Worm (Caenorhabditis elegans) whole organism, L1 larva: ENCODE results near the gene dao-6.
A peak's percentile ranks its signal among the peaks of the same experiment; 100 is the strongest.

Experiments
- C04F5.9 ChIP-seq: sonication (generic microtip); optimal IDR thresholded peaks from 2 replicates; lab custom pipeline; 2016; ENCODE audit warnings: missing genetic modification characterization, missing compliant biosample characterization
- C16A3.4 ChIP-seq: fragments of 150-350 bp; optimal IDR thresholded peaks from 2 replicates; lab custom pipeline; 2014; ENCODE audit warnings: missing biosample characterization, missing genetic modification characterization
- F16B12.6 ChIP-seq: fragments of 150-350 bp; optimal IDR thresholded peaks from 2 replicates; lab custom pipeline; 2014; ENCODE audit warnings: missing biosample characterization, missing genetic modification characterization
- Y116A8C.19 ChIP-seq: sonication (generic microtip); optimal IDR thresholded peaks from 2 replicates; lab custom pipeline; 2016; ENCODE audit warnings: missing compliant biosample characterization, missing genetic modification characterization, borderline replicate concordance
- alr-1 ChIP-seq: fragments of 200-800 bp; sonication (Bioruptor generic); optimal IDR thresholded peaks from 2 replicates; lab custom pipeline; 2018; ENCODE audit warnings: borderline replicate concordance, mild to moderate bottlenecking, missing genetic modification characterization, missing compliant biosample characterization
- aly-2 ChIP-seq: fragments of 150-350 bp; optimal IDR thresholded peaks from 2 replicates; lab custom pipeline; 2014; ENCODE audit warnings: missing biosample characterization, missing genetic modification characterization
- ceh-8 ChIP-seq: fragments of 200-800 bp; sonication (Bioruptor generic); optimal IDR thresholded peaks from 2 replicates; lab custom pipeline; 2018; ENCODE audit warnings: mild to moderate bottlenecking, missing genetic modification characterization, moderate library complexity, missing compliant biosample characterization
- ceh-88 ChIP-seq: fragments of 200-800 bp; sonication (Bioruptor generic); IDR thresholded peaks from 2 replicates; pipeline ENCODE4 v1.3.6; 2022; ENCODE audit warnings: missing genetic modification characterization, missing compliant biosample characterization
- ces-1 ChIP-seq: fragments of 150-350 bp; optimal IDR thresholded peaks from 2 replicates; lab custom pipeline; 2014; ENCODE audit warnings: missing biosample characterization, missing genetic modification reagents, missing genetic modification characterization
- dpl-1 ChIP-seq, 3 experiments: fragments of 150-350 bp in 2 of 3; sonication (generic microtip) in 1 of 3; optimal IDR thresholded peaks; 2 replicates each; lab custom pipeline; 2014 to 2017; ENCODE audit warnings: missing biosample characterization in 3 of 3, missing genetic modification characterization in 3 of 3, missing genetic modification reagents in 3 of 3
- efl-1 ChIP-seq, 4 experiments: fragments of 150-350 bp; optimal IDR thresholded peaks in 3 of 4; peaks in 1 of 4; 1 replicate in 1 of 4; 2 replicates in 3 of 4; lab custom pipeline; 2014; ENCODE audit warnings: missing biosample characterization in 2 of 4, missing genetic modification characterization in 2 of 4, missing genetic modification reagents in 2 of 4
- egl-13 ChIP-seq: sonication (generic microtip); optimal IDR thresholded peaks from 2 replicates; lab custom pipeline; 2016; ENCODE audit warnings: missing genotype, missing genetic modification reagents, missing genetic modification characterization, missing compliant biosample characterization
- egl-27 ChIP-seq, 2 experiments: fragments of 150-350 bp in 1 of 2; sonication (generic microtip); optimal IDR thresholded peaks; 3 replicates each; lab custom pipeline; 2017 to 2018; ENCODE audit warnings: missing biosample characterization in 2 of 2, missing genetic modification characterization in 2 of 2, missing genetic modification reagents in 2 of 2
- elt-3 ChIP-seq, 6 experiments: fragments of 150-350 bp in 1 of 6; sonication (generic microtip); optimal IDR thresholded peaks; 2 replicates each; lab custom pipeline; 2017 to 2018; ENCODE audit warnings: missing biosample characterization in 6 of 6, missing genetic modification characterization in 6 of 6, inconsistent platforms in 1 of 6
- ets-5 ChIP-seq: fragments of 200-800 bp; sonication (Bioruptor generic); IDR thresholded peaks from 2 replicates; pipeline ENCODE4 v1.3.6; 2022; ENCODE audit warnings: missing genetic modification characterization, missing compliant biosample characterization
- fkh-4 ChIP-seq: sonication (generic microtip); optimal IDR thresholded peaks from 2 replicates; lab custom pipeline; 2016; ENCODE audit warnings: missing compliant biosample characterization, missing genetic modification characterization, borderline replicate concordance
- hlh-17 ChIP-seq: fragments of 200-800 bp; sonication (Bioruptor generic); optimal IDR thresholded peaks from 2 replicates; lab custom pipeline; 2018; ENCODE audit warnings: missing genetic modification characterization, mild to moderate bottlenecking, missing compliant biosample characterization, moderate library complexity, borderline replicate concordance
- hlh-4 ChIP-seq: sonication (generic microtip); optimal IDR thresholded peaks from 2 replicates; lab custom pipeline; 2016; ENCODE audit warnings: mild to moderate bottlenecking, missing genetic modification characterization, missing compliant biosample characterization
- lin-13 ChIP-seq: fragments of 150-350 bp; optimal IDR thresholded peaks from 2 replicates; lab custom pipeline; 2014; ENCODE audit warnings: missing biosample characterization, missing genetic modification reagents, missing genetic modification characterization
- lin-14 ChIP-seq: fragments of 200-800 bp; sonication (Bioruptor generic); optimal IDR thresholded peaks from 2 replicates; lab custom pipeline; 2018; ENCODE audit warnings: mild to moderate bottlenecking, missing genetic modification characterization, moderate library complexity, missing compliant biosample characterization
- lin-39 ChIP-seq: fragments of 150-350 bp; optimal IDR thresholded peaks from 2 replicates; lab custom pipeline; 2014; ENCODE audit warnings: missing biosample characterization, missing genetic modification reagents, missing genetic modification characterization
- lsy-2 ChIP-seq, 2 experiments: fragments of 150-350 bp; optimal IDR thresholded peaks; 2 replicates each; lab custom pipeline; 2014; ENCODE audit warnings: missing biosample characterization in 2 of 2, missing genetic modification characterization in 2 of 2
- mab-9 ChIP-seq: fragments of 200-800 bp; sonication (Bioruptor generic); IDR thresholded peaks from 2 replicates; pipeline ENCODE4 v1.3.6; 2022; ENCODE audit warnings: missing genetic modification reagents, missing genetic modification characterization, missing compliant biosample characterization
- mdl-1 ChIP-seq, 2 experiments: fragments of 150-350 bp; optimal IDR thresholded peaks; 2 replicates each; lab custom pipeline; 2014 to 2017; ENCODE audit warnings: missing biosample characterization in 2 of 2, missing genetic modification characterization in 2 of 2, inconsistent platforms in 1 of 2
- mep-1 ChIP-seq: fragments of 150-350 bp; optimal IDR thresholded peaks from 2 replicates; lab custom pipeline; 2014; ENCODE audit warnings: missing biosample characterization, missing genetic modification characterization
- nhr-11 ChIP-seq: fragments of 150-350 bp; optimal IDR thresholded peaks from 2 replicates; lab custom pipeline; 2014; ENCODE audit warnings: missing biosample characterization, missing genetic modification characterization
- nhr-12 ChIP-seq: sonication (generic microtip); optimal IDR thresholded peaks from 2 replicates; lab custom pipeline; 2017; ENCODE audit warnings: missing biosample characterization, missing genetic modification characterization
- nhr-19 ChIP-seq: fragments of 200-800 bp; sonication (Bioruptor generic); conservative IDR thresholded peaks from 2 replicates; pipeline ENCODE4 v1.3.6; 2022; ENCODE audit warnings: missing genetic modification characterization, missing compliant biosample characterization
- nhr-20 ChIP-seq: sonication (generic microtip); optimal IDR thresholded peaks from 2 replicates; lab custom pipeline; 2016; ENCODE audit warnings: mild to moderate bottlenecking, missing genetic modification characterization, missing compliant biosample characterization
- nhr-237 ChIP-seq: fragments of 150-350 bp; optimal IDR thresholded peaks from 2 replicates; lab custom pipeline; 2014; ENCODE audit warnings: missing biosample characterization, missing genetic modification characterization
- nhr-28 ChIP-seq: fragments of 150-350 bp; optimal IDR thresholded peaks from 2 replicates; lab custom pipeline; 2014; ENCODE audit warnings: missing biosample characterization, missing genetic modification characterization
- nhr-47 ChIP-seq: sonication (generic microtip); optimal IDR thresholded peaks from 2 replicates; lab custom pipeline; 2016; ENCODE audit warnings: mild to moderate bottlenecking, missing genetic modification characterization, moderate library complexity, missing compliant biosample characterization
- nhr-71 ChIP-seq: sonication (generic microtip); optimal IDR thresholded peaks from 2 replicates; lab custom pipeline; 2016; ENCODE audit warnings: mild to moderate bottlenecking, missing genetic modification characterization, moderate library complexity, missing compliant biosample characterization
- nhr-85 ChIP-seq: sonication (generic microtip); peaks from one replicate; lab custom pipeline; 2016; ENCODE audit warnings: missing genetic modification characterization, inconsistent platforms, missing compliant biosample characterization
- nhr-90 ChIP-seq: sonication (generic microtip); optimal IDR thresholded peaks from 2 replicates; lab custom pipeline; 2016; ENCODE audit warnings: mild to moderate bottlenecking, missing genetic modification characterization, missing compliant biosample characterization; ENCODE audit not compliant: poor library complexity
- pag-3 ChIP-seq: sonication (generic microtip); optimal IDR thresholded peaks from 2 replicates; lab custom pipeline; 2017; ENCODE audit warnings: missing genetic modification characterization, mild to moderate bottlenecking, missing compliant biosample characterization, antibody characterized with exemption, borderline replicate concordance; ENCODE audit not compliant: insufficient read depth
- pax-3 ChIP-seq: fragments of 200-800 bp; sonication (Bioruptor generic); optimal IDR thresholded peaks from 2 replicates; lab custom pipeline; 2018; ENCODE audit warnings: mild to moderate bottlenecking, missing genetic modification characterization, moderate library complexity, missing compliant biosample characterization
- skn-1 ChIP-seq: fragments of 150-350 bp; optimal IDR thresholded peaks from 2 replicates; lab custom pipeline; 2014; ENCODE audit warnings: missing biosample characterization, missing genetic modification characterization
- snpc-4 ChIP-seq: fragments of 150-350 bp; optimal IDR thresholded peaks from 2 replicates; lab custom pipeline; 2014; ENCODE audit warnings: missing biosample characterization, missing genetic modification characterization
- sox-4 ChIP-seq: sonication (generic microtip); optimal IDR thresholded peaks from 2 replicates; lab custom pipeline; 2016; ENCODE audit warnings: missing genetic modification characterization, missing compliant biosample characterization
- sptf-1 ChIP-seq: fragments of 150-350 bp; optimal IDR thresholded peaks from 2 replicates; lab custom pipeline; 2014; ENCODE audit warnings: missing biosample characterization, missing genetic modification characterization
- sup-37 ChIP-seq: fragments of 200-800 bp; sonication (Bioruptor generic); optimal IDR thresholded peaks from 2 replicates; lab custom pipeline; 2018; ENCODE audit warnings: mild to moderate bottlenecking, missing genetic modification characterization, missing compliant biosample characterization
- tbx-2 ChIP-seq: sonication (generic microtip); optimal IDR thresholded peaks from 2 replicates; lab custom pipeline; 2016; ENCODE audit warnings: missing genetic modification characterization, missing compliant biosample characterization
- tlp-1 ChIP-seq: fragments of 150-350 bp; optimal IDR thresholded peaks from 2 replicates; lab custom pipeline; 2014; ENCODE audit warnings: missing biosample characterization, missing genetic modification characterization
- unc-86 ChIP-seq: sonication (generic microtip); optimal IDR thresholded peaks from 2 replicates; lab custom pipeline; 2016; ENCODE audit warnings: missing genetic modification characterization, missing compliant biosample characterization
- unc-98 ChIP-seq: fragments of 200-800 bp; sonication (Bioruptor generic); IDR thresholded peaks from 2 replicates; pipeline ENCODE4 v1.3.6; 2022; ENCODE audit warnings: missing genetic modification characterization, missing compliant biosample characterization
- vab-15 ChIP-seq: sonication (generic microtip); optimal IDR thresholded peaks from 2 replicates; lab custom pipeline; 2017; ENCODE audit warnings: missing genotype, mild to moderate bottlenecking, missing genetic modification characterization, missing compliant biosample characterization
- zip-4 ChIP-seq: fragments of 200-800 bp; sonication (Bioruptor generic); optimal IDR thresholded peaks from 2 replicates; lab custom pipeline; 2018; ENCODE audit warnings: mild to moderate bottlenecking, missing genetic modification characterization, moderate library complexity, missing compliant biosample characterization

The dao-6 gene

ce11 chrIII:9766175-9766574, 30.2 kb upstream of the dao-6 start, which contains the start of gene cbp-1 (continued):
- TF ChIP-seq F16B12.6 (tag; lab: Kevin White, UChicago), result no peak
- TF ChIP-seq mab-9 (GFP tag; lab: Robert Waterston, UW), result no peak
- no peak for TF ChIP-seq Y116A8C.19 (tag; lab: Kevin White, UChicago)
- TF ChIP-seq lsy-2 (tag; optimal IDR thresholded peaks at IDR 0.05; lab: Kevin White, UChicago), result peak; percentile 81 to 85
- peak; percentile 48 for TF ChIP-seq nhr-47 (tag; lab: Kevin White, UChicago)
- peak in 1 of 6 experiments; percentile 15 for TF ChIP-seq elt-3 (tag; optimal IDR thresholded peaks at IDR 0.05; lab: Kevin White, UChicago)
- peak; percentile 69 to 75 for TF ChIP-seq efl-1 (optimal IDR thresholded peaks at IDR 0.05; lab: Kevin White, UChicago)
- TF ChIP-seq efl-1 (GFP tag; optimal IDR thresholded peaks at IDR 0.05 in 1 of 2; lab: Kevin White, UChicago), result peak; percentile 16 to 90
- no peak for TF ChIP-seq unc-86 (tag; lab: Kevin White, UChicago)
- no peak for TF ChIP-seq nhr-237 (tag; lab: Kevin White, UChicago)
- TF ChIP-seq egl-27 (tag; optimal IDR thresholded peaks at IDR 0.05; lab: Kevin White, UChicago), result no peak
- no peak for TF ChIP-seq tlp-1
- TF ChIP-seq pax-3, result no peak
- TF ChIP-seq nhr-71 (tag; lab: Kevin White, UChicago), result peak; percentile 63
- no peak for TF ChIP-seq nhr-12
- peak; percentile 32 for TF ChIP-seq tbx-2 (tag; lab: Kevin White, UChicago)
- peak; percentile 33 for TF ChIP-seq snpc-4 (tag; lab: Kevin White, UChicago)

ce11 chrIII:9765465-9765900, 29.5 kb upstream of the dao-6 start:
- TF ChIP-seq mdl-1 (tag; optimal IDR thresholded peaks at IDR 0.05; lab: Kevin White, UChicago), result peak; percentile 77 to 99
- TF ChIP-seq tbx-2 (tag; lab: Kevin White, UChicago), result peak; percentile 99
- peak; percentile 98 for TF ChIP-seq pax-3
- TF ChIP-seq lin-13, result peak; percentile 96
- peak; percentile 77 to 86 (median 85) for TF ChIP-seq dpl-1 (GFP tag; optimal IDR thresholded peaks at IDR 0.05; lab: Kevin White, UChicago)
- TF ChIP-seq nhr-90 (tag; lab: Kevin White, UChicago), result peak; percentile 98
- TF ChIP-seq F16B12.6 (tag; lab: Kevin White, UChicago), result peak; percentile 57
- TF ChIP-seq hlh-17 (GFP tag; lab: Kevin White, UChicago), result no peak
- peak; percentile 99 for TF ChIP-seq nhr-20 (tag; lab: Kevin White, UChicago)
- TF ChIP-seq sox-4 (tag; lab: Kevin White, UChicago), result peak; percentile 92
- no peak for TF ChIP-seq alr-1 (tag; lab: Kevin White, UChicago)
- TF ChIP-seq ces-1 (GFP tag; lab: Kevin White, UChicago), result no peak
- peak; percentile 98 for TF ChIP-seq C16A3.4 (tag; lab: Kevin White, UChicago)
- TF ChIP-seq lin-39 (tag; lab: Kevin White, UChicago), result peak; percentile 84
- TF ChIP-seq ceh-8, result peak; percentile 96
- peak; percentile 94 for TF ChIP-seq C04F5.9 (tag; lab: Kevin White, UChicago)
- no peak for TF ChIP-seq ets-5 (GFP tag; lab: Robert Waterston, UW)
- peak; percentile 98 for TF ChIP-seq mep-1
- TF ChIP-seq sup-37 (GFP tag; lab: Kevin White, UChicago), result peak; percentile 95
- TF ChIP-seq nhr-11, result peak; percentile 89
- peak; percentile 97 for TF ChIP-seq egl-13 (tag; lab: Kevin White, UChicago)
- TF ChIP-seq aly-2 (tag; lab: Kevin White, UChicago), result peak; percentile 96
- TF ChIP-seq nhr-28 (tag; lab: Kevin White, UChicago), result no peak
- peak; percentile 97 for TF ChIP-seq ceh-88 (GFP tag; lab: Robert Waterston, UW)
- peak; percentile 99 for TF ChIP-seq nhr-85 (tag; lab: Kevin White, UChicago)
- no peak for TF ChIP-seq pag-3
- peak; percentile 99 for TF ChIP-seq nhr-47 (tag; lab: Kevin White, UChicago)
- TF ChIP-seq nhr-19 (GFP tag; lab: Robert Waterston, UW), result peak; percentile 98
- peak; percentile 60; the same call in 1 of the 2 replicates for TF ChIP-seq unc-98
- TF ChIP-seq fkh-4, result peak; percentile 70
- TF ChIP-seq hlh-4 (tag; lab: Kevin White, UChicago), result no peak
- no peak for TF ChIP-seq sptf-1
- TF ChIP-seq elt-3 (tag; optimal IDR thresholded peaks at IDR 0.05; lab: Kevin White, UChicago), result peak in 5 of 6 experiments; percentile 38 to 93 (median 75)
- peak; percentile 100 for TF ChIP-seq lin-14 (GFP tag; lab: Kevin White, UChicago)
- TF ChIP-seq zip-4 (GFP tag; lab: Kevin White, UChicago), result peak; percentile 95
- peak; percentile 95 for TF ChIP-seq mab-9 (GFP tag; lab: Robert Waterston, UW)
- peak; percentile 95 for TF ChIP-seq skn-1
- no peak for TF ChIP-seq tlp-1
- peak; percentile 86 for TF ChIP-seq vab-15
